Fruit fly (Drosophila melanogaster): Measurements from ENCODE around the gene CG11983.
A peak's percentile ranks its signal among the peaks of the same experiment; 100 is the strongest.

The CG11983 gene

dm6 chr3R:8984602-8985074 is 23.5 kb upstream of the CG11983 start, which contains the start of gene CG11970 (continued):
- TF ChIP-seq slou (GFP tag; optimal IDR thresholded peaks at IDR 0.05) (no peak), Adf1 (GFP tag; IDR thresholded peaks at IDR 0.05) (no peak), Sox102F (GFP tag; optimal IDR thresholded peaks at IDR 0.05) (no peak), chif (GFP tag; optimal IDR thresholded peaks at IDR 0.05) (peak in 1 of 2 experiments; percentile 7), chm (GFP tag; IDR thresholded peaks at IDR 0.05) (no peak), lab (GFP tag; optimal IDR thresholded peaks at IDR 0.05) (no peak), jing (GFP tag; optimal IDR thresholded peaks at IDR 0.05) (no peak), zen (tag; optimal IDR thresholded peaks at IDR 0.05) (no peak), CG2129 (GFP tag; IDR thresholded peaks at IDR 0.05; ENCODE audit: partially characterized antibody) (0 out of 2 replicates have a peak, but pooled peaks have one; percentile 10), p53 (GFP tag; optimal IDR thresholded peaks at IDR 0.05) (peak; percentile 16), crp (GFP tag; optimal IDR thresholded peaks at IDR 0.05) (no peak), HLH3B (GFP tag; IDR thresholded peaks at IDR 0.05) (no peak), Optix (GFP tag; IDR thresholded peaks at IDR 0.05) (no peak), D19A (tag; optimal IDR thresholded peaks at IDR 0.05) (no peak), CG31388 (GFP tag; optimal IDR thresholded peaks at IDR 0.05) (no peak), peb (GFP tag; IDR thresholded peaks at IDR 0.05) (no peak), Hsf (GFP tag; optimal IDR thresholded peaks at IDR 0.05) (peak; percentile 34), Hr78 (GFP tag; optimal IDR thresholded peaks at IDR 0.05) (no peak), seq (GFP tag; IDR thresholded peaks at IDR 0.05) (peak; percentile 53), E2f2 (GFP tag; IDR thresholded peaks at IDR 0.05) (peak; percentile 86), crol (GFP tag; IDR thresholded peaks at IDR 0.05) (no peak), ttk (GFP tag; IDR thresholded peaks at IDR 0.05) (no peak), CG17361 (GFP tag; IDR thresholded peaks at IDR 0.05) (peak; percentile 67; the same call in 2 of the 3 replicates), ERR (GFP tag; optimal IDR thresholded peaks at IDR 0.05) (no peak), CG11398 (GFP tag; optimal IDR thresholded peaks at IDR 0.05) (no peak), CG1832 (GFP tag; optimal IDR thresholded peaks at IDR 0.05) (no peak), chn (GFP tag; optimal IDR thresholded peaks at IDR 0.05) (no peak), NK7.1 (GFP tag; optimal IDR thresholded peaks at IDR 0.05) (no peak), TFAM (GFP tag; optimal IDR thresholded peaks at IDR 0.05) (no peak), Eip74EF (GFP tag; optimal IDR thresholded peaks at IDR 0.05) (no peak), Dip3 (GFP tag; optimal IDR thresholded peaks at IDR 0.05) (peak; percentile 55), org-1 (GFP tag; optimal IDR thresholded peaks at IDR 0.05) (no peak), Oli (tag; optimal IDR thresholded peaks at IDR 0.05) (no peak), twi (tag; optimal IDR thresholded peaks at IDR 0.05) (no peak), Drgx (GFP tag; IDR thresholded peaks at IDR 0.05) (no peak), CG11093 (GFP tag; IDR thresholded peaks at IDR 0.05) (no peak), CoRest (tag; optimal IDR thresholded peaks at IDR 0.05) (peak; percentile 50), sug (tag; optimal IDR thresholded peaks at IDR 0.05) (peak; percentile 47), Poxn (GFP tag; IDR thresholded peaks at IDR 0.05) (no peak), Ptx1 (GFP tag; IDR thresholded peaks at IDR 0.05) (peak; percentile 49), CG10565 (GFP tag; optimal IDR thresholded peaks at IDR 0.05) (no peak), CG17912 (GFP tag; optimal IDR thresholded peaks at IDR 0.05) (no peak), CG32532 (GFP tag; IDR thresholded peaks at IDR 0.05) (peak; percentile 43; the same call in 1 of the 2 replicates), BtbVII (GFP tag; optimal IDR thresholded peaks at IDR 0.05) (no peak), MBD-R2 (GFP tag; IDR thresholded peaks at IDR 0.05) (peak; percentile 61), CG4282 (GFP tag; optimal IDR thresholded peaks at IDR 0.05) (no peak), Dfd (GFP tag; optimal IDR thresholded peaks at IDR 0.05) (no peak), fd3F (GFP tag; optimal IDR thresholded peaks at IDR 0.05) (no peak), CG5953 (GFP tag; IDR thresholded peaks at IDR 0.05) (0 out of 2 replicates have a peak, but pooled peaks have one; percentile 33), CG15011 (GFP tag; optimal IDR thresholded peaks at IDR 0.05) (no peak), Atf3 (GFP tag; optimal IDR thresholded peaks at IDR 0.05) (peak; percentile 22)

Measured in whole organism, embryonic.